Worm (Caenorhabditis elegans): Measurements from ENCODE around the gene str-254.

The str-254 gene

ce11 chrV:16120922-16121321, 32.4 kb downstream of the str-254 start, which contains the start of gene skr-3:
Gene skr-3, plus strand, starts transcription at chrV:16121084.
- TF ChIP-seq ces-1 (GFP tag; optimal IDR thresholded peaks at IDR 0.05) (no peak), mab-5 (tag; optimal IDR thresholded peaks at IDR 0.05) (no peak), flh-1 (GFP tag; optimal IDR thresholded peaks at IDR 0.05) (no peak), unc-62 (GFP tag; optimal IDR thresholded peaks at IDR 0.05) (no peak), tbx-8 (GFP tag; optimal IDR thresholded peaks at IDR 0.05) (no peak), nhr-76 (tag; optimal IDR thresholded peaks at IDR 0.05) (no peak), mep-1 (tag; optimal IDR thresholded peaks at IDR 0.05) (no peak), ceh-83 (GFP tag; optimal IDR thresholded peaks at IDR 0.05) (no peak), lin-13 (tag; optimal IDR thresholded peaks at IDR 0.05) (no peak), sem-2 (GFP tag; optimal IDR thresholded peaks at IDR 0.05) (no peak), mls-2 (tag; optimal IDR thresholded peaks at IDR 0.05) (no peak), elt-3 (tag; optimal IDR thresholded peaks at IDR 0.05) (no peak), unc-120 (tag; optimal IDR thresholded peaks at IDR 0.05; ENCODE audit: poor library complexity, severe bottlenecking) (no peak), bed-3 (GFP tag; optimal IDR thresholded peaks at IDR 0.05) (no peak), ham-2 (GFP tag; optimal IDR thresholded peaks at IDR 0.05) (no peak), zip-8 (tag; optimal IDR thresholded peaks at IDR 0.05) (no peak), blmp-1 (tag; optimal IDR thresholded peaks at IDR 0.05) (no peak), lin-32 (GFP tag; optimal IDR thresholded peaks at IDR 0.05) (no peak)

DNA sequence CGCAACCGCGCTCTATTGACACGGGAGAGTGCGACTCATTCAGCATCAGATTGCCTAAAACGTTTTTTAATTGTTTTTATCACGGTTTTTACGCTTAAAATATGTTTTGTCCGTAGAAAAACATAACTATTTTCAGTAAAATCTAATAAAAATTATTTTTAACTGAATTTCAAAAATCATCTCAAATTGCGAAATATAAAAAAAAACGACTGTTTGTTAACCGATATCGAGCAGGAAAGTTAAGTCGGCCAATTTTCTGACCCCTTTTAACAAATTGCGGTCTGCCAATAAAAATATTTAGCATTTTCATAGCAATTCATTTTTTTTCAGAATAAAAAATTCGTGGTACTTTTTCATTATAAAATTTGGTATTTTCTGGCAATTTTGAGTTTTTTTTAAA, 32.8 kb downstream of the str-254 start:
- TF ChIP-seq drap-1 (GFP tag; optimal IDR thresholded peaks at IDR 0.05): no peak
- TF ChIP-seq ceh-39 (tag; optimal IDR thresholded peaks at IDR 0.05): no peak
- TF ChIP-seq ceh-83 (GFP tag; optimal IDR thresholded peaks at IDR 0.05): no peak
- TF ChIP-seq flh-1 (GFP tag; optimal IDR thresholded peaks at IDR 0.05): no peak
- no peak for TF ChIP-seq nhr-28 (tag; optimal IDR thresholded peaks at IDR 0.05)
- no peak for TF ChIP-seq M03D4.4 (tag; optimal IDR thresholded peaks at IDR 0.05)
- TF ChIP-seq unc-39 (tag; optimal IDR thresholded peaks at IDR 0.05): no peak
- no peak for TF ChIP-seq elt-1 (tag; optimal IDR thresholded peaks at IDR 0.05; ENCODE audit: borderline replicate concordance, insufficient read depth)
- no peak for TF ChIP-seq tbx-8 (GFP tag; optimal IDR thresholded peaks at IDR 0.05)
- no peak for TF ChIP-seq unc-62 (GFP tag; optimal IDR thresholded peaks at IDR 0.05)
- no peak for TF ChIP-seq nhr-12 (tag; optimal IDR thresholded peaks at IDR 0.05)
- no peak for TF ChIP-seq elt-3 (tag; optimal IDR thresholded peaks at IDR 0.05)
- no peak for TF ChIP-seq nhr-237 (tag; optimal IDR thresholded peaks at IDR 0.05)
- TF ChIP-seq nhr-76 (tag; optimal IDR thresholded peaks at IDR 0.05): no peak
- no peak for TF ChIP-seq pha-4 (tag; optimal IDR thresholded peaks at IDR 0.05)

- no peak for TF ChIP-seq ceh-83 (GFP tag; optimal IDR thresholded peaks at IDR 0.05)
- no peak for TF ChIP-seq lin-13 (tag; optimal IDR thresholded peaks at IDR 0.05)
- TF ChIP-seq tbx-8 (GFP tag; optimal IDR thresholded peaks at IDR 0.05): no peak
- no peak for TF ChIP-seq sptf-1 (tag; optimal IDR thresholded peaks at IDR 0.05)
- TF ChIP-seq ztf-11 (tag; optimal IDR thresholded peaks at IDR 0.05): no peak
- no peak for TF ChIP-seq cnd-1 (tag; optimal IDR thresholded peaks at IDR 0.05)
- no peak for TF ChIP-seq lin-32 (GFP tag; optimal IDR thresholded peaks at IDR 0.05)
- no peak for TF ChIP-seq mls-2 (tag; optimal IDR thresholded peaks at IDR 0.05)
- no peak for TF ChIP-seq unc-62 (GFP tag; optimal IDR thresholded peaks at IDR 0.05)
- TF ChIP-seq mab-5 (tag; optimal IDR thresholded peaks at IDR 0.05): no peak
- TF ChIP-seq nhr-237 (tag; optimal IDR thresholded peaks at IDR 0.05): no peak
- no peak for TF ChIP-seq lsy-2 (tag; optimal IDR thresholded peaks at IDR 0.05)
- no peak for TF ChIP-seq ces-1 (GFP tag; optimal IDR thresholded peaks at IDR 0.05)
- no peak for TF ChIP-seq ham-2 (GFP tag; optimal IDR thresholded peaks at IDR 0.05)
- no peak for TF ChIP-seq ceh-43 (GFP tag; optimal IDR thresholded peaks at IDR 0.05)
- no peak for TF ChIP-seq nhr-2 (tag; optimal IDR thresholded peaks at IDR 0.05)
These were observed 34.7 kb downstream of the str-254 start, which contains the start of gene str-103 for ce11 chrV:16118601-16119000. Gene str-103, minus strand, starts transcription at chrV:16118701.

ce11 chrV:16115381-16115780, 37.9 kb downstream of the str-254 start, which contains the start of gene str-25:
Gene str-25, plus strand, starts transcription at chrV:16115681.
- TF ChIP-seq mab-5 (tag; optimal IDR thresholded peaks at IDR 0.05): no peak
- no peak for TF ChIP-seq ceh-43 (GFP tag; optimal IDR thresholded peaks at IDR 0.05)
- no peak for TF ChIP-seq nhr-2 (tag; optimal IDR thresholded peaks at IDR 0.05)
- no peak for TF ChIP-seq nhr-12 (tag; optimal IDR thresholded peaks at IDR 0.05)
- TF ChIP-seq ceh-39 (tag; optimal IDR thresholded peaks at IDR 0.05): no peak
- no peak for TF ChIP-seq pha-4 (tag; optimal IDR thresholded peaks at IDR 0.05)
- no peak for TF ChIP-seq nhr-76 (tag; optimal IDR thresholded peaks at IDR 0.05)
- no peak for TF ChIP-seq sptf-1 (tag; optimal IDR thresholded peaks at IDR 0.05)
- TF ChIP-seq ces-1 (GFP tag; optimal IDR thresholded peaks at IDR 0.05): no peak
- no peak for TF ChIP-seq drap-1 (GFP tag; optimal IDR thresholded peaks at IDR 0.05)
- TF ChIP-seq elt-3 (tag; optimal IDR thresholded peaks at IDR 0.05): no peak
- TF ChIP-seq ceh-83 (GFP tag; optimal IDR thresholded peaks at IDR 0.05): no peak
- no peak for TF ChIP-seq nhr-28 (tag; optimal IDR thresholded peaks at IDR 0.05)
- TF ChIP-seq cnd-1 (tag; optimal IDR thresholded peaks at IDR 0.05): no peak
